Fruit fly (Drosophila melanogaster) whole organism, embryonic: Measurements from ENCODE around the gene CG32642.

ENCODE experiments used
- CG10431 ChIP-seq: fragments of 200-800 bp; sonication (Bioruptor generic); optimal IDR thresholded peaks from 3 replicates; lab custom pipeline; 2018; ENCODE audit warnings: missing biosample characterization, mild to moderate bottlenecking, missing genetic modification characterization
- CG11560 ChIP-seq: fragments of 200-800 bp; sonication (Bioruptor generic); IDR thresholded peaks from 3 replicates; pipeline ENCODE4 v1.3.6; 2022; ENCODE audit warnings: missing biosample characterization, missing genetic modification characterization
- CG6813 ChIP-seq: fragments of 200-800 bp; sonication (Bioruptor generic); optimal IDR thresholded peaks from 2 replicates; lab custom pipeline; 2017; ENCODE audit warnings: missing biosample characterization, missing genetic modification characterization, mild to moderate bottlenecking, moderate library complexity, missing genetic modification reagents
- CG8924 ChIP-seq: fragments of 200-800 bp; optimal IDR thresholded peaks from 3 replicates; lab custom pipeline; 2019; ENCODE audit warnings: missing biosample characterization, mild to moderate bottlenecking, missing genetic modification characterization, moderate library complexity
- CG9609 ChIP-seq: fragments of 200-800 bp; sonication (Bioruptor generic); optimal IDR thresholded peaks from 3 replicates; lab custom pipeline; 2016; ENCODE audit warnings: missing biosample characterization, missing genetic modification characterization
- Fer1 ChIP-seq: fragments of 200-800 bp; sonication (Bioruptor generic); optimal IDR thresholded peaks from 2 replicates; lab custom pipeline; 2017; ENCODE audit warnings: missing biosample characterization, mild to moderate bottlenecking, missing genetic modification characterization
- Vsx1 ChIP-seq: fragments of 200-800 bp; sonication (Bioruptor generic); optimal IDR thresholded peaks from 2 replicates; lab custom pipeline; 2017; ENCODE audit warnings: missing biosample characterization, mild to moderate bottlenecking, missing genetic modification characterization, missing genetic modification reagents
- bigmax ChIP-seq: fragments of 200-800 bp; sonication (Bioruptor generic); optimal IDR thresholded peaks from 2 replicates; lab custom pipeline; 2018; ENCODE audit warnings: missing biosample characterization, mild to moderate bottlenecking, missing genetic modification characterization
- btn ChIP-seq: fragments of 200-800 bp; sonication (Bioruptor generic); optimal IDR thresholded peaks from 2 replicates; lab custom pipeline; 2016; ENCODE audit warnings: missing biosample characterization, missing genetic modification characterization
- gro ChIP-seq: fragments of 200-800 bp; sonication (Bioruptor generic); optimal IDR thresholded peaks from 2 replicates; lab custom pipeline; 2016; ENCODE audit warnings: missing biosample characterization, missing genetic modification characterization
- pzg ChIP-seq: fragments of 200-800 bp; sonication (Bioruptor generic); optimal IDR thresholded peaks from 3 replicates; lab custom pipeline; 2018; ENCODE audit warnings: missing biosample characterization, mild to moderate bottlenecking, missing genetic modification characterization, moderate library complexity

DNA sequence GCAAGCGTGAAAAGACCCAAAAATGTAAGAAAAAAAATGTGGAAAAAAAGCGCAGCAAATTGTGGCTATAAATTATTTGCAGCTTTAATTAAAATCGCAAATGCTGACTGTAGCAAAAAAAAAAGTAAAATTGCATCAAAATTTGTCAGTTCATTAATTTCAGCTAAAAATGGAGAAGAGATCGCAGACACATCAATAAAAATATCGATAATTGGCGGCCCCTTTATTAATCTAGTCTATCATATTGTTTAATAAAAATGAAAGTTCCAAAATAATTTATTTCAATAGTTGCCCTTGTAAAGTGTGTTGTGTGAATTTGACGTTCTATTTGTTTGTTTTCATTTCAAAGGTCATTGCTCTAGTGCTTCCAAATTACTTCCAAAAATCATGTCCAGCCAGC lies 25.2 kb downstream of the CG32642 start, which contains the start of gene CG32643:
- TF ChIP-seq btn (GFP tag; lab: Kevin White, UChicago) (no peak), pzg (no peak), CG6813 (no peak), Vsx1 (no peak), bigmax (GFP tag; lab: Kevin White, UChicago) (no peak), CG10431 (GFP tag; lab: Kevin White, UChicago) (no peak), CG8924 (no peak), CG9609 (GFP tag; lab: Kevin White, UChicago) (no peak), CG11560 (no peak), Fer1 (no peak), gro (GFP tag; lab: Kevin White, UChicago) (no peak)
